Fruit fly (Drosophila melanogaster) whole organism, embryonic: Measurements from ENCODE around the gene ppk.

ENCODE experiments used
- CG12104 ChIP-seq: fragments of 200-800 bp; sonication (Bioruptor generic); optimal IDR thresholded peaks from 3 replicates; lab custom pipeline; 2016; ENCODE audit warnings: missing biosample characterization, missing genetic modification characterization
- CG32532 ChIP-seq: fragments of 200-800 bp; sonication (Bioruptor generic); IDR thresholded peaks from 2 replicates; pipeline ENCODE4 v1.3.6; 2022; ENCODE audit warnings: missing biosample characterization, missing genetic modification characterization
- CG34376 ChIP-seq: fragments of 200-800 bp; sonication (Bioruptor generic); optimal IDR thresholded peaks from 2 replicates; lab custom pipeline; 2018; ENCODE audit warnings: missing biosample characterization, mild to moderate bottlenecking, missing genetic modification characterization
- Dbx ChIP-seq: fragments of 200-800 bp; sonication (Bioruptor generic); IDR thresholded peaks from 3 replicates; pipeline ENCODE4 v1.3.6; 2022; ENCODE audit warnings: missing biosample characterization, missing genetic modification characterization
- E2f1 ChIP-seq: fragments of 200-800 bp; sonication (Bioruptor generic); IDR thresholded peaks from 2 replicates; pipeline ENCODE4 v1.3.6; 2022; ENCODE audit warnings: missing biosample characterization, missing genetic modification characterization
- Tbp ChIP-seq: fragments of >200 bp; optimal IDR thresholded peaks from 2 replicates; lab custom pipeline; 2018; ENCODE audit warnings: missing biosample characterization, missing genetic modification characterization
- ase ChIP-seq: fragments of 200-800 bp; sonication (Bioruptor generic); IDR thresholded peaks from 3 replicates; pipeline ENCODE4 v1.3.6; 2022; ENCODE audit warnings: missing biosample characterization, missing genetic modification characterization
- bowl ChIP-seq: fragments of 200-800 bp; sonication (Bioruptor generic); IDR thresholded peaks from 2 replicates; pipeline ENCODE4 v1.3.6; 2022; ENCODE audit warnings: missing biosample characterization, missing genetic modification characterization
- dimm ChIP-seq: fragments of 200-800 bp; sonication (Bioruptor generic); IDR thresholded peaks from 2 replicates; pipeline ENCODE4 v1.3.6; 2022; ENCODE audit warnings: missing biosample characterization, missing genetic modification characterization
- esg ChIP-seq: fragments of 200-800 bp; sonication (Bioruptor generic); conservative IDR thresholded peaks from 2 replicates; pipeline ENCODE4 v1.3.6; 2022; ENCODE audit warnings: missing biosample characterization, missing genetic modification characterization
- fu2 ChIP-seq: fragments of 200-800 bp; sonication (Bioruptor generic); optimal IDR thresholded peaks from 2 replicates; lab custom pipeline; 2016; ENCODE audit warnings: missing biosample characterization, missing genetic modification characterization

DNA sequence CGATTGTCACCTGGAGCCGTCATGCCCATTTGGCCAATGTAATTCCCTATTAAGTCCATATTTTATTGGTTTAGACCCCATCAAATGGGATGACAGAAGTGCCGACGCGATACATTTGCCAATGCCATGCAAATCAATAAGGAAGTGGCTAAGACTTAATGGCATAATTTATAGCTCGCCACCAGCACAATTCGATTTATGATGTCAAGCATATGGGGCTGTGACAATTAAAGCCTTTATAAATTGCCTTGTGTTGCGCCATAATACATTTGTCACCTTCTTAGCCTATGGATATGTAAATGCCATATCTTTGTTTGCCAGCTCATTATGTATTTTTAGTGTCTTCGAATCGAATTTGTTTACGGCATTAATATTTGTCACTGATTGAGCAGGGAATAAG lies 7.7 kb downstream of the ppk start:
- TF ChIP-seq bowl (GFP tag; lab: Robert Waterston, UW) (no peak), Tbp (GFP tag; lab: Kevin White, UChicago) (no peak), ase (GFP tag; lab: Robert Waterston, UW) (no peak), CG12104 (GFP tag; lab: Kevin White, UChicago) (no peak), E2f1 (GFP tag; lab: Robert Waterston, UW) (no peak), Dbx (GFP tag; lab: Robert Waterston, UW) (no peak), fu2 (GFP tag; lab: Kevin White, UChicago) (no peak), CG34376 (GFP tag; lab: Kevin White, UChicago) (no peak), dimm (GFP tag; lab: Robert Waterston, UW) (no peak), CG32532 (GFP tag; lab: Robert Waterston, UW) (no peak), esg (GFP tag; lab: Robert Waterston, UW) (no peak)
